Fruit fly (Drosophila melanogaster): ENCODE results near the gene Kaz.

Gene Kaz

dm6 chr3R:24876843-24877457 lies 47.2 kb upstream of the Kaz start, which contains the start of the genes CG11089 and CG31381 (continued):
- TF ChIP-seq CG6683 (GFP tag; optimal IDR thresholded peaks at IDR 0.05) (peak; percentile 14), CG15696 (tag; optimal IDR thresholded peaks at IDR 0.05) (no peak), kah (GFP tag; optimal IDR thresholded peaks at IDR 0.05) (peak; percentile 99), CG6765 (GFP tag; optimal IDR thresholded peaks at IDR 0.05) (no peak), Scr (GFP tag; IDR thresholded peaks at IDR 0.05; ENCODE audit: partially characterized antibody) (0 out of 2 replicates have a peak, but pooled peaks have one; percentile 4), Asciz (GFP tag; optimal IDR thresholded peaks at IDR 0.05) (peak; percentile 25), scrt (GFP tag; optimal IDR thresholded peaks at IDR 0.05) (peak; percentile 84), run (tag; optimal IDR thresholded peaks at IDR 0.05) (peak; percentile 37), CG12391 (tag; optimal IDR thresholded peaks at IDR 0.05) (peak; percentile 61), caup (GFP tag; optimal IDR thresholded peaks at IDR 0.05; ENCODE audit: severe bottlenecking) (peak; percentile 45), CG2116 (GFP tag; optimal IDR thresholded peaks at IDR 0.05) (peak; percentile 5), Elba2 (GFP tag; optimal IDR thresholded peaks at IDR 0.05) (peak; percentile 13), CG9876 (GFP tag; optimal IDR thresholded peaks at IDR 0.05) (no peak), CG6854 (GFP tag; optimal IDR thresholded peaks at IDR 0.05) (no peak), CG12659 (GFP tag; optimal IDR thresholded peaks at IDR 0.05) (peak; percentile 44), pzg (GFP tag; optimal IDR thresholded peaks at IDR 0.05) (peak; percentile 50), MBD-R2 (GFP tag; IDR thresholded peaks at IDR 0.05) (0 out of 2 replicates have a peak, but pooled peaks have one; percentile 6), dm (GFP tag; optimal IDR thresholded peaks at IDR 0.05) (peak; percentile 89), en (GFP tag; optimal IDR thresholded peaks at IDR 0.05) (no peak), CG30020 (tag; optimal IDR thresholded peaks at IDR 0.05) (peak; percentile 2), Dip3 (GFP tag; optimal IDR thresholded peaks at IDR 0.05) (no peak), Camta (GFP tag; optimal IDR thresholded peaks at IDR 0.05) (no peak), Dek (tag; optimal IDR thresholded peaks at IDR 0.05) (peak; percentile 32), Mad (GFP tag; optimal IDR thresholded peaks at IDR 0.05) (no peak), so (GFP tag; IDR thresholded peaks at IDR 0.05) (no peak), crp (GFP tag; optimal IDR thresholded peaks at IDR 0.05) (peak in 1 of 2 experiments; percentile 76), CG14014 (GFP tag; IDR thresholded peaks at IDR 0.05) (no peak), Max (GFP tag; optimal IDR thresholded peaks at IDR 0.05) (peak; percentile 66), CG15514 (GFP tag; optimal IDR thresholded peaks at IDR 0.05) (peak; percentile 83), CG14710 (tag; optimal IDR thresholded peaks at IDR 0.05) (peak; percentile 100), otp (GFP tag; IDR thresholded peaks at IDR 0.05) (no peak), HLHmδ (GFP tag; optimal IDR thresholded peaks at IDR 0.05) (no peak), Nf-YB (GFP tag; optimal IDR thresholded peaks at IDR 0.05) (peak; percentile 7), unc-4 (GFP tag; IDR thresholded peaks at IDR 0.05; ENCODE audit: partially characterized antibody) (peak; percentile 16; the same call in 1 of the 2 replicates), CoRest (tag; optimal IDR thresholded peaks at IDR 0.05) (no peak), gem (tag; optimal IDR thresholded peaks at IDR 0.05) (no peak), CG7556 (GFP tag; optimal IDR thresholded peaks at IDR 0.05) (peak; percentile 24)

Measured in whole organism, embryonic.